Worm (Caenorhabditis elegans) whole organism, late embryonic: Measurements from ENCODE around the gene dct-12.

Source experiments
- ceh-18 ChIP-seq: sonication (generic microtip); optimal IDR thresholded peaks from 2 replicates; lab custom pipeline; 2016; ENCODE audit warnings: missing genetic modification characterization, missing compliant biosample characterization
- ceh-19 ChIP-seq: fragments of 200-800 bp; sonication (Bioruptor generic); optimal IDR thresholded peaks from 2 replicates; lab custom pipeline; 2018; ENCODE audit warnings: mild to moderate bottlenecking, missing genetic modification characterization, missing compliant biosample characterization
- dmd-4 ChIP-seq: sonication (generic microtip); optimal IDR thresholded peaks from 2 replicates; lab custom pipeline; 2016; ENCODE audit warnings: borderline replicate concordance, missing genetic modification characterization, missing compliant biosample characterization
- eyg-1 ChIP-seq: sonication (generic microtip); optimal IDR thresholded peaks from 2 replicates; lab custom pipeline; 2016; ENCODE audit warnings: missing genotype, missing genetic modification characterization, missing compliant biosample characterization
- hlh-6 ChIP-seq: sonication (generic microtip); optimal IDR thresholded peaks from 2 replicates; lab custom pipeline; 2016; ENCODE audit warnings: missing genotype, missing genetic modification characterization, missing compliant biosample characterization
- nhr-11 ChIP-seq: fragments of 150-350 bp; optimal IDR thresholded peaks from 2 replicates; lab custom pipeline; 2014; ENCODE audit warnings: missing biosample characterization, missing genetic modification characterization
- pros-1 ChIP-seq: fragments of 150-350 bp; optimal IDR thresholded peaks from 2 replicates; lab custom pipeline; 2014; ENCODE audit warnings: missing biosample characterization, missing genetic modification reagents, missing genetic modification characterization
- sox-2 ChIP-seq: fragments of 200-800 bp; sonication (Bioruptor generic); IDR thresholded peaks from 2 replicates; pipeline ENCODE4 v1.3.6; 2022; ENCODE audit warnings: missing genetic modification reagents, missing genetic modification characterization, missing compliant biosample characterization
- sox-4 ChIP-seq: sonication (generic microtip); optimal IDR thresholded peaks from 2 replicates; lab custom pipeline; 2017; ENCODE audit warnings: mild to moderate bottlenecking, missing genetic modification characterization, inconsistent platforms, missing compliant biosample characterization

DNA sequence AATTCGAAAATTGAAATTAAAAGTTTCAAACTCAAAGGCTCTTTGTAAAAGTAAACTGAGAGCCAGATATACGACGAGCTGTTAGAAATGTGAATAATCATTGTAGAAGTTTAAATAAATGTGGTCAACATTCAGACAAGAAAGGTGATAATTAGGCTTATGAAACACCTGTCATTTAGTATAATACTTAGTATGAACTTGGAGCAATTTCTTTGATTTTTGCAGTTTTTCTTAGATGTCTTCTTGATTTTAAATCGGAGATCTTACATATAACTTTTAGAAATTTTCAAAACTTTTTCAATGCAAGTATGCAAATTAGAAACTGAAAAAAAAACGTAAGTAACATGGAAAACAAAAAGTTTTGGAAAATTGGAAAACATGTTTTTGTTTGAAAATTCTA lies 25.9 kb downstream of the dct-12 start, which contains the start of gene sre-30:
- TF ChIP-seq nhr-11 (tag; lab: Kevin White, UChicago): no peak
- TF ChIP-seq dmd-4: no peak
- no peak for TF ChIP-seq ceh-19
- no peak for TF ChIP-seq ceh-18 (tag; lab: Kevin White, UChicago)
- no peak for TF ChIP-seq sox-2 (GFP tag; lab: Robert Waterston, UW)
- TF ChIP-seq sox-4: no peak
- no peak for TF ChIP-seq pros-1 (tag; lab: Kevin White, UChicago)
- no peak for TF ChIP-seq eyg-1
- TF ChIP-seq hlh-6 (tag; lab: Kevin White, UChicago): no peak
